Fruit fly (Drosophila melanogaster): ENCODE results near the gene CG4042.

Gene CG4042

DNA sequence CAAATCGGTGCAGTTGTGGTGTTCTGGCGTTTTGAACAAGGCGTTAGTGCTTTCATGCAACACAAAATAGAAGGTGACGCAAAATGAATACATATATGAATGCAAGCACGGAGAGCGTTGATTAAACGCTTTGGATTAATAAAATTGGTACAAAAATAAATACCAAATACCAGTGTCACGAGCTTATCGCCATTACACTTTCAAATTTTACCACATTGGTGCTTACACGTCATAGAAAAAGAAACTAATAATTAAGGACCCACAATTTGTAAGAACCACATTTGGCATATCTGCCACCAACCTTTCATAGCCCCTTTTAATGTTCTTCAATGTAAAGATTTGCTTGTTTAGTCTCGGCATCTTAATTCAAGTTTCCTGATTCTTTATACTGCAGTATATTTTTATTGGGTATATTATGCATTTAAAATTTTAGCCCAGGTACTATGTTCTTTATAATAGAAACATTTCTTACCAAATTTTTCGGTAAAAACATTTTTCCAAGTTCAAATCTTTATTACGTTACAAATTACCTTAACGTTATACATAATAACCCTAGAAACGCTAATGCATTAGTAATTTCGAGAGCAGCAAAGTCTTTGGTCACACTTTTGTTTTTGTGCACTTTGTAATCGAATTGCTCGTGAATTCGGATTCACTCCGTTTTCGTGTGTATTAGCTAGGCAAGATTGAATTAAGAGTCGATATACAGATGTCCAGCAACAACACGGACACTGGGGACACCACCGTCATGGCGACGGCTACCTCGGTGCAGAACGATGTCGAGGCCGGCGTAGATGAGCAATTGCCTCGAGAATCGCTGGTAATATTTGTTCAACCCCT, 7.1 kb upstream of the CG4042 start, which contains the start of the genes Pex16 and Pex14 (continued):
- TF ChIP-seq CG34224 (GFP tag; IDR thresholded peaks at IDR 0.05; ENCODE audit: partially characterized antibody), result no peak
- no peak for TF ChIP-seq gcm (GFP tag; optimal IDR thresholded peaks at IDR 0.05)
- TF ChIP-seq CG12299 (tag; optimal IDR thresholded peaks at IDR 0.05), result no peak
- TF ChIP-seq Rx (GFP tag; IDR thresholded peaks at IDR 0.05), result peak; percentile 41; the same call in 1 of the 2 replicates
- TF ChIP-seq cwo (GFP tag; optimal IDR thresholded peaks at IDR 0.05), result peak; percentile 17
- TF ChIP-seq gcm2 (GFP tag; optimal IDR thresholded peaks at IDR 0.05), result peak; percentile 27
- no peak for TF ChIP-seq sima (GFP tag; optimal IDR thresholded peaks at IDR 0.05)
- TF ChIP-seq row (GFP tag; IDR thresholded peaks at IDR 0.05), result peak; percentile 90
- TF ChIP-seq CG31441 (GFP tag; IDR thresholded peaks at IDR 0.05), result no peak; the same call in 1 of the 2 replicates
- no peak for TF ChIP-seq Opbp (GFP tag; IDR thresholded peaks at IDR 0.05; ENCODE audit: partially characterized antibody)
- no peak for TF ChIP-seq corto (GFP tag; optimal IDR thresholded peaks at IDR 0.05)
- no peak for TF ChIP-seq CkIIα-i1 (GFP tag; IDR thresholded peaks at IDR 0.05)
- TF ChIP-seq fd96Cb (tag; optimal IDR thresholded peaks at IDR 0.05), result peak; percentile 58
- TF ChIP-seq al (GFP tag; IDR thresholded peaks at IDR 0.05), result peak; percentile 40; the same call in 1 of the 2 replicates
- peak; percentile 51 for TF ChIP-seq CG7556 (GFP tag; optimal IDR thresholded peaks at IDR 0.05)
- TF ChIP-seq mam (GFP tag; optimal IDR thresholded peaks at IDR 0.05), result peak; percentile 87
- peak; percentile 46; the same call in 1 of the 2 replicates for TF ChIP-seq CG1024 (GFP tag; IDR thresholded peaks at IDR 0.05)
- TF ChIP-seq CG17328 (GFP tag; IDR thresholded peaks at IDR 0.05), result peak; percentile 72
- TF ChIP-seq CG13296 (GFP tag; optimal IDR thresholded peaks at IDR 0.05), result peak; percentile 45
- no peak for TF ChIP-seq Stat92E (GFP tag; optimal IDR thresholded peaks at IDR 0.05)
- TF ChIP-seq CG13775 (GFP tag; optimal IDR thresholded peaks at IDR 0.05), result peak; percentile 75
- TF ChIP-seq CG5953 (GFP tag; IDR thresholded peaks at IDR 0.05), result peak; percentile 62
- peak; percentile 76 for TF ChIP-seq NFAT (GFP tag; IDR thresholded peaks at IDR 0.05)
- TF ChIP-seq B-H1 (GFP tag; IDR thresholded peaks at IDR 0.05), result peak; percentile 64; the same call in 2 of the 3 replicates
- TF ChIP-seq cg (GFP tag; optimal IDR thresholded peaks at IDR 0.05), result no peak
- TF ChIP-seq tgo (GFP tag; IDR thresholded peaks at IDR 0.05), result peak; percentile 73
- TF ChIP-seq CG9437 (GFP tag; optimal IDR thresholded peaks at IDR 0.05), result peak; percentile 100
- peak; percentile 54; the same call in 1 of the 2 replicates for TF ChIP-seq CG6272 (GFP tag; IDR thresholded peaks at IDR 0.05)
- TF ChIP-seq CG43689 (GFP tag; IDR thresholded peaks at IDR 0.05), result 0 out of 2 replicates have a peak, but pooled peaks have one; percentile 11
- peak; percentile 65 for TF ChIP-seq CG10543 (GFP tag; optimal IDR thresholded peaks at IDR 0.05)
- peak; percentile 14 for TF ChIP-seq CG8290 (GFP tag; optimal IDR thresholded peaks at IDR 0.05)
- TF ChIP-seq CG8290 (tag; optimal IDR thresholded peaks at IDR 0.05), result peak in 1 of 2 experiments; percentile 85
- TF ChIP-seq CG10209 (GFP tag; optimal IDR thresholded peaks at IDR 0.05), result peak; percentile 58
- TF ChIP-seq CG11504 (tag; optimal IDR thresholded peaks at IDR 0.05), result no peak
- peak; percentile 78; the same call in 1 of the 2 replicates for TF ChIP-seq vvl (GFP tag; IDR thresholded peaks at IDR 0.05)
- no peak for TF ChIP-seq danr (GFP tag; IDR thresholded peaks at IDR 0.05)
- peak; percentile 27 for TF ChIP-seq odd (GFP tag; optimal IDR thresholded peaks at IDR 0.05)
- no peak for TF ChIP-seq Vsx1 (GFP tag; optimal IDR thresholded peaks at IDR 0.05)
- peak; percentile 81 for TF ChIP-seq CG2889 (GFP tag; IDR thresholded peaks at IDR 0.05)
- TF ChIP-seq Myb (GFP tag; optimal IDR thresholded peaks at IDR 0.05), result peak; percentile 66
- TF ChIP-seq sqz (GFP tag; optimal IDR thresholded peaks at IDR 0.05), result no peak
- no peak for TF ChIP-seq zen2 (GFP tag; IDR thresholded peaks at IDR 0.05; ENCODE audit: partially characterized antibody)
- peak; percentile 73 for TF ChIP-seq Mrtf (GFP tag; IDR thresholded peaks at IDR 0.05)
- no peak for TF ChIP-seq Elba2 (GFP tag; optimal IDR thresholded peaks at IDR 0.05)
- TF ChIP-seq peb (GFP tag; IDR thresholded peaks at IDR 0.05), result peak; percentile 24; the same call in 1 of the 2 replicates
- peak; percentile 69 for TF ChIP-seq Dip3 (GFP tag; optimal IDR thresholded peaks at IDR 0.05)
- TF ChIP-seq CG15514 (GFP tag; optimal IDR thresholded peaks at IDR 0.05), result peak; percentile 49
- TF ChIP-seq CG1233 (GFP tag; optimal IDR thresholded peaks at IDR 0.05), result peak; percentile 57

Data from whole organism, embryonic.